Worm (Caenorhabditis elegans) whole organism, L2 larva: ENCODE data around the gene col-151.

Source experiments
- C34F6.9 ChIP-seq: fragments of 150-350 bp; optimal IDR thresholded peaks from 2 replicates; lab custom pipeline; 2014; ENCODE audit warnings: missing biosample characterization, missing genetic modification characterization
- F13H6.1 ChIP-seq: sonication (generic microtip); optimal IDR thresholded peaks from 2 replicates; lab custom pipeline; 2016; ENCODE audit warnings: missing genetic modification characterization, missing compliant biosample characterization
- R02D3.7 ChIP-seq: fragments of 150-350 bp; optimal IDR thresholded peaks from 2 replicates; lab custom pipeline; 2014; ENCODE audit warnings: missing biosample characterization, missing genetic modification characterization
- Y55F3AM.14 ChIP-seq: fragments of 200-800 bp; sonication (Bioruptor generic); optimal IDR thresholded peaks from 2 replicates; lab custom pipeline; 2018; ENCODE audit warnings: mild to moderate bottlenecking, missing genetic modification characterization, missing compliant biosample characterization
- alr-1 ChIP-seq: fragments of 150-350 bp; optimal IDR thresholded peaks from 2 replicates; lab custom pipeline; 2014; ENCODE audit warnings: missing biosample characterization, missing genetic modification characterization
- blmp-1 ChIP-seq: sonication (generic microtip); optimal IDR thresholded peaks from 2 replicates; lab custom pipeline; 2017; ENCODE audit warnings: missing genetic modification characterization, mild to moderate bottlenecking, missing compliant biosample characterization, antibody characterized with exemption, moderate library complexity; ENCODE audit not compliant: insufficient read depth
- dmd-4 ChIP-seq: sonication (generic microtip); optimal IDR thresholded peaks from 2 replicates; lab custom pipeline; 2017; ENCODE audit warnings: missing biosample characterization, missing genetic modification characterization
- egl-27 ChIP-seq: sonication (generic microtip); optimal IDR thresholded peaks from 3 replicates; lab custom pipeline; 2017; ENCODE audit warnings: missing biosample characterization, missing genetic modification reagents, missing genetic modification characterization
- elt-1 ChIP-seq: fragments of 150-350 bp; optimal IDR thresholded peaks from 2 replicates; lab custom pipeline; 2014; ENCODE audit warnings: missing biosample characterization, missing genetic modification characterization
- lin-11 ChIP-seq: fragments of 150-350 bp; sonication (generic microtip); optimal IDR thresholded peaks from 2 replicates; lab custom pipeline; 2014; ENCODE audit warnings: missing biosample characterization, missing genetic modification characterization, inconsistent platforms, mixed read lengths
- lin-13 ChIP-seq: fragments of 150-350 bp; optimal IDR thresholded peaks from 2 replicates; lab custom pipeline; 2014; ENCODE audit warnings: missing biosample characterization, missing genetic modification reagents, missing genetic modification characterization
- lsy-2 ChIP-seq, 2 experiments: fragments of 150-350 bp in 1 of 2; sonication (generic microtip) in 1 of 2; optimal IDR thresholded peaks; 2 replicates each; lab custom pipeline; 2014 to 2017; ENCODE audit warnings: missing biosample characterization in 2 of 2, missing genetic modification characterization in 2 of 2
- mab-5 ChIP-seq: fragments of 150-350 bp; optimal IDR thresholded peaks from 2 replicates; lab custom pipeline; 2014; ENCODE audit warnings: missing biosample characterization, missing genetic modification characterization
- nhr-10 ChIP-seq: sonication (generic microtip); optimal IDR thresholded peaks from 2 replicates; lab custom pipeline; 2017; ENCODE audit warnings: missing biosample characterization, missing genetic modification characterization
- nhr-11 ChIP-seq: fragments of 150-350 bp; optimal IDR thresholded peaks from 2 replicates; lab custom pipeline; 2014; ENCODE audit warnings: missing biosample characterization, missing genetic modification characterization
- nhr-129 ChIP-seq: fragments of 150-350 bp; optimal IDR thresholded peaks from 2 replicates; lab custom pipeline; 2014; ENCODE audit warnings: missing biosample characterization, missing genetic modification characterization
- nhr-21 ChIP-seq: fragments of 150-350 bp; optimal IDR thresholded peaks from 2 replicates; lab custom pipeline; 2014; ENCODE audit warnings: missing biosample characterization, missing genetic modification characterization
- nhr-25 ChIP-seq: fragments of 150-350 bp; sonication (generic microtip); optimal IDR thresholded peaks from 3 replicates; lab custom pipeline; 2014; ENCODE audit warnings: missing biosample characterization, missing genetic modification characterization
- sma-3 ChIP-seq: sonication (generic microtip); optimal IDR thresholded peaks from 2 replicates; lab custom pipeline; 2016; ENCODE audit warnings: missing genetic modification reagents, missing genetic modification characterization, missing compliant biosample characterization
- unc-39 ChIP-seq: fragments of 150-350 bp; optimal IDR thresholded peaks from 2 replicates; lab custom pipeline; 2014; ENCODE audit warnings: missing biosample characterization, missing genetic modification characterization
- unc-55 ChIP-seq: fragments of 150-350 bp; sonication (generic microtip); optimal IDR thresholded peaks from 3 replicates; lab custom pipeline; 2014; ENCODE audit warnings: missing biosample characterization, missing genetic modification reagents, missing genetic modification characterization
- zag-1 ChIP-seq: fragments of 150-350 bp; optimal IDR thresholded peaks from 2 replicates; lab custom pipeline; 2014; ENCODE audit warnings: missing biosample characterization, missing genetic modification characterization
- ztf-4 ChIP-seq: fragments of 150-350 bp; optimal IDR thresholded peaks from 2 replicates; lab custom pipeline; 2014; ENCODE audit warnings: missing biosample characterization, missing genetic modification characterization

The col-151 gene

ce11 chrV:10352928-10353427, 42.0 kb downstream of the col-151 start, which contains the start of gene nol-56 (continued):
- TF ChIP-seq unc-39: no peak
- peak; percentile 91 for TF ChIP-seq C34F6.9
- TF ChIP-seq lin-13: peak; percentile 76
- TF ChIP-seq zag-1 (tag; lab: Kevin White, UChicago): peak; percentile 6
- TF ChIP-seq egl-27 (tag; lab: Kevin White, UChicago): no peak
- TF ChIP-seq elt-1: no peak
- no peak for TF ChIP-seq nhr-10 (tag; lab: Kevin White, UChicago)
- peak; percentile 69 for TF ChIP-seq lin-11 (tag; lab: Kevin White, UChicago)
- peak; percentile 15 for TF ChIP-seq alr-1 (tag; lab: Kevin White, UChicago)
- no peak for TF ChIP-seq R02D3.7 (tag; lab: Kevin White, UChicago)
- peak; percentile 85 for TF ChIP-seq nhr-25 (tag; lab: Kevin White, UChicago)
- TF ChIP-seq dmd-4: no peak
- TF ChIP-seq sma-3 (GFP tag; lab: Kevin White, UChicago): peak; percentile 81
- peak; percentile 67 for TF ChIP-seq nhr-21 (tag; lab: Kevin White, UChicago)
- TF ChIP-seq blmp-1: peak; percentile 26
- TF ChIP-seq lsy-2 (tag; optimal IDR thresholded peaks at IDR 0.05; lab: Kevin White, UChicago): peak; percentile 66 to 93
- TF ChIP-seq ztf-4 (tag; lab: Kevin White, UChicago): peak; percentile 51
- peak; percentile 77 for TF ChIP-seq nhr-129 (tag; lab: Kevin White, UChicago)
- peak; percentile 72 for TF ChIP-seq F13H6.1
- TF ChIP-seq unc-55 (GFP tag; lab: Kevin White, UChicago): peak; percentile 91

ce11 chrV:10350054-10350453, 45.0 kb downstream of the col-151 start, which contains the start of gene K07C5.9:
K07C5.9 (minus strand) TSS chrV:10350154.
- TF ChIP-seq mab-5 (tag; lab: Kevin White, UChicago) (no peak), Y55F3AM.14 (no peak), nhr-11 (no peak), blmp-1 (no peak), alr-1 (tag; lab: Kevin White, UChicago) (no peak), lsy-2 (tag; optimal IDR thresholded peaks at IDR 0.05; lab: Kevin White, UChicago) (no peak), nhr-25 (tag; lab: Kevin White, UChicago) (no peak)
